Fruit fly (Drosophila melanogaster) whole organism, embryonic: ENCODE results near the gene Dic1.

Source experiments
- Antp ChIP-seq: fragments of 200-800 bp; sonication (Bioruptor generic); optimal IDR thresholded peaks from 3 replicates; lab custom pipeline; 2016; ENCODE audit warnings: missing biosample characterization, missing genetic modification characterization
- B-H2 ChIP-seq: fragments of 200-800 bp; sonication (Bioruptor generic); optimal IDR thresholded peaks from 2 replicates; lab custom pipeline; 2018; ENCODE audit warnings: missing biosample characterization, mild to moderate bottlenecking, missing genetic modification characterization
- CG10274 ChIP-seq: fragments of 200-800 bp; sonication (Bioruptor generic); optimal IDR thresholded peaks from 3 replicates; lab custom pipeline; 2017; ENCODE audit warnings: missing biosample characterization, mild to moderate bottlenecking, missing genetic modification characterization
- CG10462 ChIP-seq: fragments of 200-800 bp; sonication (Bioruptor generic); optimal IDR thresholded peaks from 2 replicates; lab custom pipeline; 2016; ENCODE audit warnings: missing biosample characterization, missing genetic modification characterization
- CG11723 ChIP-seq: fragments of 200-800 bp; sonication (Bioruptor generic); optimal IDR thresholded peaks from 2 replicates; lab custom pipeline; 2017; ENCODE audit warnings: missing biosample characterization, mild to moderate bottlenecking, missing genetic modification characterization
- CG12071 ChIP-seq: fragments of 200-800 bp; sonication (Bioruptor generic); optimal IDR thresholded peaks from 3 replicates; lab custom pipeline; 2018; ENCODE audit warnings: missing biosample characterization, mild to moderate bottlenecking, missing genetic modification characterization
- CG15073 ChIP-seq: fragments of 200-800 bp; sonication (Bioruptor generic); optimal IDR thresholded peaks from 2 replicates; lab custom pipeline; 2016; ENCODE audit warnings: missing biosample characterization, missing genetic modification characterization
- CG1647 ChIP-seq: fragments of 200-800 bp; sonication (Bioruptor generic); optimal IDR thresholded peaks from 3 replicates; lab custom pipeline; 2016; ENCODE audit warnings: missing biosample characterization, missing genetic modification characterization
- CG17829 ChIP-seq: fragments of 200-800 bp; optimal IDR thresholded peaks from 2 replicates; lab custom pipeline; 2019; ENCODE audit warnings: missing biosample characterization, mild to moderate bottlenecking, missing genetic modification characterization, moderate library complexity
- CG18262 ChIP-seq: fragments of 200-800 bp; optimal IDR thresholded peaks from 3 replicates; lab custom pipeline; 2019; ENCODE audit warnings: missing biosample characterization, mild to moderate bottlenecking, missing genetic modification characterization, moderate library complexity
- CG2199 ChIP-seq: fragments of 200-800 bp; sonication (Bioruptor generic); IDR thresholded peaks from 3 replicates; pipeline ENCODE4 v1.3.6; 2022; ENCODE audit warnings: missing biosample characterization, missing genetic modification characterization
- CG2678 ChIP-seq: fragments of 200-800 bp; sonication (Bioruptor generic); optimal IDR thresholded peaks from 3 replicates; lab custom pipeline; 2019; ENCODE audit warnings: missing biosample characterization, mild to moderate bottlenecking, missing genetic modification characterization, moderate library complexity
- CG31224 ChIP-seq: fragments of 200-800 bp; sonication (Bioruptor generic); IDR thresholded peaks from 2 replicates; pipeline ENCODE4 v1.3.6; 2022; ENCODE audit warnings: missing biosample characterization, missing genetic modification characterization
- CG4404 ChIP-seq: fragments of 200-800 bp; sonication (Bioruptor generic); IDR thresholded peaks from 2 replicates; pipeline ENCODE4 v1.3.6; 2022; ENCODE audit warnings: missing biosample characterization, missing genetic modification characterization
- CG6689 ChIP-seq: fragments of 200-800 bp; sonication (Bioruptor generic); IDR thresholded peaks from 2 replicates; pipeline ENCODE4 v1.3.6; 2022; ENCODE audit warnings: missing biosample characterization, missing genetic modification characterization
- CG6854 ChIP-seq: fragments of 200-800 bp; sonication (Bioruptor generic); optimal IDR thresholded peaks from 3 replicates; lab custom pipeline; 2017; ENCODE audit warnings: missing biosample characterization, mild to moderate bottlenecking, missing genetic modification characterization
- CG7963 ChIP-seq: fragments of 200-800 bp; sonication (Bioruptor generic); IDR thresholded peaks from 3 replicates; pipeline ENCODE4 v1.3.6; 2022; ENCODE audit warnings: missing biosample characterization, missing genetic modification characterization; ENCODE audit not compliant: partially characterized antibody
- CG8281 ChIP-seq: fragments of 200-800 bp; sonication (Bioruptor generic); optimal IDR thresholded peaks from 2 replicates; lab custom pipeline; 2018; ENCODE audit warnings: missing biosample characterization, mild to moderate bottlenecking, missing genetic modification characterization, moderate library complexity
- CG8290 ChIP-seq, 3 experiments: fragments of 200-800 bp; sonication (Bioruptor generic); optimal IDR thresholded peaks; 2 replicates each; lab custom pipeline; 2016 to 2019; ENCODE audit warnings: missing biosample characterization in 3 of 3, missing genetic modification characterization in 3 of 3, mild to moderate bottlenecking in 2 of 3, moderate library complexity in 1 of 3
- CG9215 ChIP-seq: fragments of 200-800 bp; sonication (Bioruptor generic); IDR thresholded peaks from 2 replicates; pipeline ENCODE4 v1.3.6; 2022; ENCODE audit warnings: missing biosample characterization, missing genetic modification characterization
- Ets65A ChIP-seq: fragments of 200-800 bp; sonication (Bioruptor generic); peaks from one replicate; lab custom pipeline; 2016; ENCODE audit warnings: missing biosample characterization, missing genetic modification characterization
- Gsc ChIP-seq: fragments of 200-800 bp; sonication (Bioruptor generic); IDR thresholded peaks from 2 replicates; pipeline ENCODE4 v1.3.6; 2022; ENCODE audit warnings: missing biosample characterization, missing genetic modification characterization
- HLH54F ChIP-seq: fragments of 200-800 bp; sonication (Bioruptor generic); optimal IDR thresholded peaks from 3 replicates; lab custom pipeline; 2016; ENCODE audit warnings: missing biosample characterization, missing genetic modification characterization
- Hmx ChIP-seq: fragments of 200-800 bp; sonication (Bioruptor generic); optimal IDR thresholded peaks from 2 replicates; lab custom pipeline; 2016; ENCODE audit warnings: missing biosample characterization, missing genetic modification characterization
- MBD-R2 ChIP-seq: fragments of 200-800 bp; sonication (Bioruptor generic); IDR thresholded peaks from 2 replicates; pipeline ENCODE4 v1.3.6; 2022; ENCODE audit warnings: missing biosample characterization, missing genetic modification characterization
- Nf-YB ChIP-seq: fragments of 200-800 bp; sonication (Bioruptor generic); optimal IDR thresholded peaks from 3 replicates; lab custom pipeline; 2019; ENCODE audit warnings: missing biosample characterization, mild to moderate bottlenecking, missing genetic modification characterization, moderate library complexity
- Poxn ChIP-seq: fragments of 200-800 bp; sonication (Bioruptor generic); IDR thresholded peaks from 2 replicates; pipeline ENCODE4 v1.3.6; 2022; ENCODE audit warnings: missing biosample characterization, missing genetic modification characterization
- Rx ChIP-seq: fragments of 200-800 bp; sonication (Bioruptor generic); IDR thresholded peaks from 2 replicates; pipeline ENCODE4 v1.3.6; 2022; ENCODE audit warnings: missing biosample characterization, missing genetic modification characterization
- Taf1 ChIP-seq: fragments of 200-800 bp; sonication (Bioruptor generic); IDR thresholded peaks from 2 replicates; pipeline ENCODE4 v1.3.6; 2022; ENCODE audit warnings: missing biosample characterization, missing genetic modification characterization
- ap ChIP-seq: fragments of 200-800 bp; sonication (Bioruptor generic); IDR thresholded peaks from 2 replicates; pipeline ENCODE4 v1.3.6; 2022; ENCODE audit warnings: missing biosample characterization, missing genetic modification characterization
- cwo ChIP-seq: fragments of 200-800 bp; sonication (Bioruptor generic); optimal IDR thresholded peaks from 3 replicates; lab custom pipeline; 2017; ENCODE audit warnings: missing biosample characterization, missing genetic modification characterization, mild to moderate bottlenecking, moderate library complexity, missing genetic modification reagents
- dati ChIP-seq: fragments of 200-800 bp; sonication (Bioruptor generic); IDR thresholded peaks from 2 replicates; pipeline ENCODE4 v1.3.6; 2022; ENCODE audit warnings: missing biosample characterization, missing genetic modification characterization
- eve ChIP-seq, 2 experiments: fragments of >200 bp; optimal IDR thresholded peaks; 2 replicates each; lab custom pipeline; 2017; ENCODE audit warnings: missing biosample characterization in 2 of 2, missing genetic modification characterization in 2 of 2
- fu2 ChIP-seq: fragments of 200-800 bp; sonication (Bioruptor generic); optimal IDR thresholded peaks from 2 replicates; lab custom pipeline; 2016; ENCODE audit warnings: missing biosample characterization, missing genetic modification characterization
- gcm ChIP-seq: fragments of 200-800 bp; sonication (Bioruptor generic); optimal IDR thresholded peaks from 2 replicates; lab custom pipeline; 2019; ENCODE audit warnings: missing biosample characterization, mild to moderate bottlenecking, missing genetic modification characterization, moderate library complexity
- gsb-n ChIP-seq: fragments of 200-800 bp; sonication (Bioruptor generic); optimal IDR thresholded peaks from 3 replicates; lab custom pipeline; 2018; ENCODE audit warnings: missing biosample characterization, mild to moderate bottlenecking, missing genetic modification characterization
- hb ChIP-seq: fragments of 200-800 bp; sonication (Bioruptor generic); IDR thresholded peaks from 3 replicates; pipeline ENCODE4 v1.3.6; 2022; ENCODE audit warnings: missing biosample characterization, missing genetic modification characterization; ENCODE audit not compliant: partially characterized antibody
- hth ChIP-seq: fragments of >200 bp; optimal IDR thresholded peaks from 2 replicates; lab custom pipeline; 2017; ENCODE audit warnings: inconsistent platforms
- kay ChIP-seq: fragments of 200-800 bp; sonication (Bioruptor generic); optimal IDR thresholded peaks from 2 replicates; lab custom pipeline; 2016; ENCODE audit warnings: missing biosample characterization, missing genetic modification characterization
- otp ChIP-seq: fragments of 200-800 bp; sonication (Bioruptor generic); IDR thresholded peaks from 3 replicates; pipeline ENCODE4, ENCODE4 v1.3.6; 2022; ENCODE audit warnings: missing biosample characterization, missing genetic modification characterization
- ranshi ChIP-seq: fragments of 200-800 bp; sonication (Bioruptor generic); IDR thresholded peaks from 2 replicates; pipeline ENCODE4 v1.3.6; 2022; ENCODE audit warnings: missing biosample characterization, missing genetic modification characterization
- sc ChIP-seq, 3 experiments: fragments of >200 bp in 2 of 3; fragments of 200-800 bp in 1 of 3; sonication (Bioruptor generic) in 1 of 3; optimal IDR thresholded peaks; 2 replicates in 2 of 3; 3 replicates in 1 of 3; lab custom pipeline; 2017; ENCODE audit warnings: mild to moderate bottlenecking in 1 of 3, missing biosample characterization in 1 of 3, missing genetic modification characterization in 1 of 3, missing genetic modification reagents in 1 of 3
- sima ChIP-seq: fragments of 200-800 bp; sonication (Bioruptor generic); optimal IDR thresholded peaks from 2 replicates; lab custom pipeline; 2016; ENCODE audit warnings: missing biosample characterization, missing genetic modification characterization
- stc ChIP-seq: fragments of 200-800 bp; sonication (Bioruptor generic); IDR thresholded peaks from 2 replicates; pipeline ENCODE4 v1.3.6; 2022; ENCODE audit warnings: missing biosample characterization, missing genetic modification characterization
- tll ChIP-seq, 2 experiments: fragments of 200-800 bp in 1 of 2; fragments of >200 bp in 1 of 2; sonication (Bioruptor generic) in 1 of 2; optimal IDR thresholded peaks; 2 replicates each; lab custom pipeline; 2017 to 2019; ENCODE audit warnings: missing biosample characterization in 2 of 2, missing genetic modification characterization in 2 of 2, mild to moderate bottlenecking in 1 of 2, moderate library complexity in 1 of 2
- wek ChIP-seq: fragments of 200-800 bp; sonication (Bioruptor generic); optimal IDR thresholded peaks from 3 replicates; lab custom pipeline; 2018; ENCODE audit warnings: missing biosample characterization, mild to moderate bottlenecking, missing genetic modification characterization, moderate library complexity
- zf30C ChIP-seq: fragments of 200-800 bp; sonication (Bioruptor generic); optimal IDR thresholded peaks from 3 replicates; lab custom pipeline; 2018; ENCODE audit warnings: missing biosample characterization, mild to moderate bottlenecking, missing genetic modification characterization

Gene Dic1

dm6 chr3R:13364175-13365174, at the start of gene Dic1 (continued):
- TF ChIP-seq CG4404 (GFP tag; lab: Robert Waterston, UW) = peak; percentile 82
- peak; percentile 93 for TF ChIP-seq gsb-n (tag; lab: Kevin White, UChicago)
- peak; percentile 97 for TF ChIP-seq CG11723 (GFP tag; lab: Kevin White, UChicago)
- peak in 1 of 2 experiments; percentile 97 for TF ChIP-seq eve (GFP tag; optimal IDR thresholded peaks at IDR 0.05; lab: Kevin White, UChicago)
- TF ChIP-seq ap = peak; percentile 75; the same call in 1 of the 2 replicates
- TF ChIP-seq kay (GFP tag; lab: Kevin White, UChicago) = peak; percentile 91
- peak; percentile 75 for TF ChIP-seq CG8290 (GFP tag; optimal IDR thresholded peaks at IDR 0.05; lab: Kevin White, UChicago)
- peak in 1 of 2 experiments; percentile 74 for TF ChIP-seq CG8290 (tag; optimal IDR thresholded peaks at IDR 0.05; lab: Kevin White, UChicago)
- TF ChIP-seq gcm (GFP tag; lab: Kevin White, UChicago) = peak; percentile 95
- TF ChIP-seq Gsc (GFP tag; lab: Robert Waterston, UW) = peak; percentile 74; the same call in 1 of the 2 replicates
- peak; percentile 99 for TF ChIP-seq CG2678 (tag; lab: Kevin White, UChicago)
- no peak for TF ChIP-seq sc (optimal IDR thresholded peaks at IDR 0.05; lab: Kevin White, UChicago)
- peak; percentile 96 for TF ChIP-seq sc (GFP tag; optimal IDR thresholded peaks at IDR 0.05; lab: Kevin White, UChicago)
- peak; percentile 89 for TF ChIP-seq CG12071 (GFP tag; lab: Kevin White, UChicago)
- TF ChIP-seq CG6689 (GFP tag; lab: Robert Waterston, UW) = peak; percentile 92
- peak; percentile 91 for TF ChIP-seq fu2
- peak; percentile 89 for TF ChIP-seq stc (GFP tag; lab: Robert Waterston, UW)
- peak; percentile 91 for TF ChIP-seq CG10274
- TF ChIP-seq CG10462 (GFP tag; lab: Kevin White, UChicago) = peak; percentile 94
- TF ChIP-seq CG15073 = peak; percentile 72
- peak; percentile 77; the same call in 1 of the 3 replicates for TF ChIP-seq CG2199 (GFP tag; lab: Robert Waterston, UW)
- TF ChIP-seq ranshi (GFP tag; lab: Robert Waterston, UW) = peak; percentile 89
- peak; percentile 88 for TF ChIP-seq Antp (GFP tag; lab: Kevin White, UChicago)
- peak; percentile 86 for TF ChIP-seq CG31224
- peak; percentile 97 for TF ChIP-seq cwo
- TF ChIP-seq CG18262 = peak; percentile 98
- peak; percentile 87 for TF ChIP-seq CG8281 (tag; lab: Kevin White, UChicago)
- TF ChIP-seq dati (GFP tag; lab: Robert Waterston, UW) = peak; percentile 77
- peak; percentile 84 for TF ChIP-seq Poxn (GFP tag; lab: Robert Waterston, UW)
- TF ChIP-seq Nf-YB (GFP tag; lab: Kevin White, UChicago) = peak; percentile 86
- peak; percentile 90 for TF ChIP-seq B-H2
- TF ChIP-seq CG6854 = peak; percentile 98
- peak; percentile 59 for TF ChIP-seq sima
- TF ChIP-seq CG1647 (GFP tag; lab: Kevin White, UChicago) = peak; percentile 76
- TF ChIP-seq CG7963 (GFP tag; lab: Robert Waterston, UW) = no peak; the same call in 2 of the 3 replicates
- TF ChIP-seq Ets65A = peak; percentile 98
- peak in 1 of 2 experiments; percentile 64 for TF ChIP-seq tll (GFP tag; optimal IDR thresholded peaks at IDR 0.05; lab: Kevin White, UChicago)
- TF ChIP-seq Rx = peak; percentile 73
- TF ChIP-seq MBD-R2 (GFP tag; lab: Robert Waterston, UW) = peak; percentile 84
- TF ChIP-seq wek = peak; percentile 49
- TF ChIP-seq otp (GFP tag; lab: Robert Waterston, UW) = peak; percentile 71; the same call in 2 of the 3 replicates
- TF ChIP-seq Taf1 (GFP tag; lab: Robert Waterston, UW) = peak; percentile 76
- no peak for TF ChIP-seq hb
- TF ChIP-seq zf30C = peak; percentile 90
- TF ChIP-seq CG17829 (tag; lab: Kevin White, UChicago) = peak; percentile 94
- peak; percentile 92 for TF ChIP-seq CG9215 (GFP tag; lab: Robert Waterston, UW)
- no peak for TF ChIP-seq hth (lab: Kevin White, UChicago)
- TF ChIP-seq Hmx = peak; percentile 88
- peak; percentile 93 for TF ChIP-seq HLH54F (GFP tag; lab: Kevin White, UChicago)
